Fruit fly (Drosophila melanogaster) whole organism, embryonic: ENCODE results near the gene Hecw.

Experiments used
- Asciz ChIP-seq: fragments of 200-800 bp; sonication (Bioruptor generic); optimal IDR thresholded peaks from 2 replicates; lab custom pipeline; 2017; ENCODE audit warnings: missing biosample characterization, mild to moderate bottlenecking, missing genetic modification characterization, missing genetic modification reagents
- Atf3 ChIP-seq: fragments of 200-800 bp; sonication (Bioruptor generic); optimal IDR thresholded peaks from 3 replicates; lab custom pipeline; 2016; ENCODE audit warnings: missing biosample characterization, missing genetic modification characterization
- B-H2 ChIP-seq: fragments of 200-800 bp; sonication (Bioruptor generic); optimal IDR thresholded peaks from 2 replicates; lab custom pipeline; 2018; ENCODE audit warnings: missing biosample characterization, mild to moderate bottlenecking, missing genetic modification characterization
- CG10959 ChIP-seq: fragments of 200-800 bp; sonication (Bioruptor generic); IDR thresholded peaks from 2 replicates; pipeline ENCODE4 v1.3.6; 2022; ENCODE audit warnings: missing biosample characterization, missing genetic modification characterization
- CG12659 ChIP-seq: fragments of 200-800 bp; sonication (Bioruptor generic); optimal IDR thresholded peaks from 3 replicates; lab custom pipeline; 2017; ENCODE audit warnings: mild to moderate bottlenecking, missing biosample characterization, missing genetic modification reagents, missing genetic modification characterization
- CG14710 ChIP-seq: fragments of 200-800 bp; sonication (Bioruptor generic); optimal IDR thresholded peaks from 3 replicates; lab custom pipeline; 2019; ENCODE audit warnings: missing biosample characterization, mild to moderate bottlenecking, missing genetic modification characterization, moderate library complexity
- CG14860 ChIP-seq: fragments of 200-800 bp; sonication (Bioruptor generic); IDR thresholded peaks from 3 replicates; pipeline ENCODE4 v1.3.6; 2022; ENCODE audit warnings: missing biosample characterization, missing genetic modification characterization; ENCODE audit not compliant: partially characterized antibody
- CG15073 ChIP-seq: fragments of 200-800 bp; sonication (Bioruptor generic); optimal IDR thresholded peaks from 2 replicates; lab custom pipeline; 2016; ENCODE audit warnings: missing biosample characterization, missing genetic modification characterization
- CG15269 ChIP-seq: fragments of 200-800 bp; sonication (Bioruptor generic); optimal IDR thresholded peaks from 2 replicates; lab custom pipeline; 2018; ENCODE audit warnings: missing biosample characterization, mild to moderate bottlenecking, missing genetic modification characterization, moderate library complexity
- CG1647 ChIP-seq: fragments of 200-800 bp; sonication (Bioruptor generic); optimal IDR thresholded peaks from 3 replicates; lab custom pipeline; 2016; ENCODE audit warnings: missing biosample characterization, missing genetic modification characterization
- CG18599 ChIP-seq: fragments of 200-800 bp; sonication (Bioruptor generic); optimal IDR thresholded peaks from 3 replicates; lab custom pipeline; 2017; ENCODE audit warnings: missing biosample characterization, missing genetic modification characterization, mild to moderate bottlenecking, moderate library complexity, missing genetic modification reagents
- CG2678 ChIP-seq: fragments of 200-800 bp; sonication (Bioruptor generic); optimal IDR thresholded peaks from 3 replicates; lab custom pipeline; 2019; ENCODE audit warnings: missing biosample characterization, mild to moderate bottlenecking, missing genetic modification characterization, moderate library complexity
- CG2875 ChIP-seq: fragments of 200-800 bp; sonication (Bioruptor generic); optimal IDR thresholded peaks from 2 replicates; lab custom pipeline; 2017; ENCODE audit warnings: missing biosample characterization, mild to moderate bottlenecking, missing genetic modification characterization, missing genetic modification reagents
- CG3065 ChIP-seq: fragments of 200-800 bp; sonication (Bioruptor generic); optimal IDR thresholded peaks from 2 replicates; lab custom pipeline; 2016; ENCODE audit warnings: missing biosample characterization, missing genetic modification characterization
- CG31224 ChIP-seq: fragments of 200-800 bp; sonication (Bioruptor generic); IDR thresholded peaks from 2 replicates; pipeline ENCODE4 v1.3.6; 2022; ENCODE audit warnings: missing biosample characterization, missing genetic modification characterization
- CG31365 ChIP-seq: fragments of 200-800 bp; sonication (Bioruptor generic); optimal IDR thresholded peaks from 2 replicates; lab custom pipeline; 2018; ENCODE audit warnings: missing biosample characterization, mild to moderate bottlenecking, missing genetic modification characterization
- CG3163 ChIP-seq: fragments of 200-800 bp; sonication (Bioruptor generic); optimal IDR thresholded peaks from 3 replicates; lab custom pipeline; 2016; ENCODE audit warnings: missing biosample characterization, missing genetic modification characterization
- CG34376 ChIP-seq: fragments of 200-800 bp; sonication (Bioruptor generic); optimal IDR thresholded peaks from 2 replicates; lab custom pipeline; 2018; ENCODE audit warnings: missing biosample characterization, mild to moderate bottlenecking, missing genetic modification characterization
- CG34422 ChIP-seq: fragments of 200-800 bp; sonication (Bioruptor generic); IDR thresholded peaks from 3 replicates; pipeline ENCODE4 v1.3.6; 2022; ENCODE audit warnings: missing biosample characterization, missing genetic modification characterization
- CG6689 ChIP-seq: fragments of 200-800 bp; sonication (Bioruptor generic); IDR thresholded peaks from 2 replicates; pipeline ENCODE4 v1.3.6; 2022; ENCODE audit warnings: missing biosample characterization, missing genetic modification characterization
- CG9797 ChIP-seq: fragments of 200-800 bp; sonication (Bioruptor generic); optimal IDR thresholded peaks from 3 replicates; lab custom pipeline; 2018; ENCODE audit warnings: missing biosample characterization, mild to moderate bottlenecking, missing genetic modification characterization
- CG9932 ChIP-seq: fragments of 200-800 bp; sonication (Bioruptor generic); IDR thresholded peaks from 2 replicates; pipeline ENCODE4 v1.3.6; 2022; ENCODE audit warnings: missing biosample characterization, missing genetic modification characterization
- Dll ChIP-seq: fragments of 200-800 bp; sonication (Bioruptor generic); IDR thresholded peaks from 4 replicates; pipeline ENCODE4 v1.3.6; 2022; ENCODE audit warnings: missing biosample characterization, missing genetic modification characterization; ENCODE audit not compliant: partially characterized antibody
- Eip74EF ChIP-seq, 2 experiments: fragments of 200-800 bp in 1 of 2; fragments of >200 bp in 1 of 2; sonication (Bioruptor generic) in 1 of 2; optimal IDR thresholded peaks; 2 replicates each; lab custom pipeline; 2017 to 2019; ENCODE audit warnings: missing biosample characterization in 2 of 2, missing genetic modification characterization in 2 of 2, mild to moderate bottlenecking in 1 of 2, moderate library complexity in 1 of 2
- Gug ChIP-seq: fragments of 200-800 bp; sonication (Bioruptor generic); IDR thresholded peaks from 4 replicates; pipeline ENCODE4 v1.3.6; 2022; ENCODE audit warnings: missing biosample characterization, missing genetic modification characterization
- H15 ChIP-seq: fragments of 200-800 bp; sonication (Bioruptor generic); IDR thresholded peaks from 3 replicates; pipeline ENCODE4 v1.3.6; 2022; ENCODE audit warnings: missing biosample characterization, missing genetic modification characterization
- Hey ChIP-seq: fragments of 200-800 bp; sonication (Bioruptor generic); optimal IDR thresholded peaks from 3 replicates; lab custom pipeline; 2018; ENCODE audit warnings: missing biosample characterization, mild to moderate bottlenecking, missing genetic modification characterization
- HmgZ ChIP-seq: fragments of 200-800 bp; sonication (Bioruptor generic); optimal IDR thresholded peaks from 2 replicates; lab custom pipeline; 2018; ENCODE audit warnings: missing biosample characterization, mild to moderate bottlenecking, missing genetic modification characterization
- Hr3 ChIP-seq: fragments of 200-800 bp; sonication (Bioruptor generic); optimal IDR thresholded peaks from 3 replicates; lab custom pipeline; 2016; ENCODE audit warnings: missing biosample characterization, missing genetic modification characterization
- Hr39 ChIP-seq: fragments of >200 bp; optimal IDR thresholded peaks from 2 replicates; lab custom pipeline; 2017
- MBD-R2 ChIP-seq: fragments of 200-800 bp; sonication (Bioruptor generic); IDR thresholded peaks from 2 replicates; pipeline ENCODE4 v1.3.6; 2022; ENCODE audit warnings: missing biosample characterization, missing genetic modification characterization
- Meics ChIP-seq: fragments of 200-800 bp; sonication (Bioruptor generic); optimal IDR thresholded peaks from 2 replicates; lab custom pipeline; 2017; ENCODE audit warnings: missing biosample characterization, mild to moderate bottlenecking, missing genetic modification characterization
- Myb ChIP-seq: fragments of 200-800 bp; sonication (Bioruptor generic); optimal IDR thresholded peaks from 2 replicates; lab custom pipeline; 2016; ENCODE audit warnings: missing biosample characterization, missing genetic modification characterization
- NC2β ChIP-seq: fragments of 200-800 bp; sonication (Bioruptor generic); optimal IDR thresholded peaks from 2 replicates; lab custom pipeline; 2016; ENCODE audit warnings: missing biosample characterization, missing genetic modification characterization
- NfI ChIP-seq: fragments of 200-800 bp; sonication (Bioruptor generic); optimal IDR thresholded peaks from 3 replicates; lab custom pipeline; 2018; ENCODE audit warnings: missing biosample characterization, mild to moderate bottlenecking, missing genetic modification characterization, moderate library complexity
- Six4 ChIP-seq: fragments of 200-800 bp; sonication (Bioruptor generic); optimal IDR thresholded peaks from 2 replicates; lab custom pipeline; 2016; ENCODE audit warnings: missing biosample characterization, missing genetic modification characterization
- Stat92E ChIP-seq, 3 experiments: fragments of >200 bp in 2 of 3; fragments of 200-800 bp in 1 of 3; sonication (Bioruptor generic) in 1 of 3; optimal IDR thresholded peaks; 2 replicates each; lab custom pipeline; 2017 to 2019; ENCODE audit warnings: missing biosample characterization in 3 of 3, missing genetic modification characterization in 3 of 3, mild to moderate bottlenecking in 1 of 3, moderate library complexity in 1 of 3
- ap ChIP-seq: fragments of 200-800 bp; sonication (Bioruptor generic); IDR thresholded peaks from 2 replicates; pipeline ENCODE4 v1.3.6; 2022; ENCODE audit warnings: missing biosample characterization, missing genetic modification characterization
- ase ChIP-seq: fragments of 200-800 bp; sonication (Bioruptor generic); IDR thresholded peaks from 3 replicates; pipeline ENCODE4 v1.3.6; 2022; ENCODE audit warnings: missing biosample characterization, missing genetic modification characterization
- br ChIP-seq: fragments of >200 bp; optimal IDR thresholded peaks from 2 replicates; lab custom pipeline; 2017
- bsh ChIP-seq, 2 experiments: fragments of 200-800 bp; sonication (Bioruptor generic); optimal IDR thresholded peaks; 2 replicates each; lab custom pipeline; 2017 to 2018; ENCODE audit warnings: mild to moderate bottlenecking in 2 of 2, missing biosample characterization in 2 of 2, missing genetic modification characterization in 2 of 2, moderate library complexity in 1 of 2
- ems ChIP-seq: fragments of 200-800 bp; sonication (Bioruptor generic); optimal IDR thresholded peaks from 3 replicates; lab custom pipeline; 2016; ENCODE audit warnings: missing biosample characterization, missing genetic modification characterization
- jumu ChIP-seq: fragments of 200-800 bp; sonication (Bioruptor generic); optimal IDR thresholded peaks from 3 replicates; lab custom pipeline; 2016; ENCODE audit warnings: missing biosample characterization, missing genetic modification characterization
- lola ChIP-seq, 3 experiments: fragments of >200 bp in 2 of 3; fragments of 200-800 bp in 1 of 3; sonication (Bioruptor generic) in 1 of 3; optimal IDR thresholded peaks; 2 replicates each; lab custom pipeline; 2017 to 2019; ENCODE audit warnings: missing biosample characterization in 3 of 3, missing genetic modification characterization in 3 of 3, mild to moderate bottlenecking in 1 of 3, moderate library complexity in 1 of 3
- odd ChIP-seq: fragments of 200-800 bp; sonication (Bioruptor generic); optimal IDR thresholded peaks from 2 replicates; lab custom pipeline; 2017; ENCODE audit warnings: missing biosample characterization, mild to moderate bottlenecking, missing genetic modification characterization
- pita ChIP-seq: fragments of 200-800 bp; sonication (Bioruptor generic); optimal IDR thresholded peaks from 2 replicates; lab custom pipeline; 2017; ENCODE audit warnings: missing biosample characterization, mild to moderate bottlenecking, missing genetic modification characterization
- pros ChIP-seq: fragments of 200-800 bp; sonication (Bioruptor generic); optimal IDR thresholded peaks from 3 replicates; lab custom pipeline; 2019; ENCODE audit warnings: missing biosample characterization, mild to moderate bottlenecking, missing genetic modification characterization, moderate library complexity
- salm ChIP-seq: fragments of 200-800 bp; sonication (Bioruptor generic); optimal IDR thresholded peaks from 2 replicates; lab custom pipeline; 2018; ENCODE audit warnings: missing biosample characterization, mild to moderate bottlenecking, missing genetic modification characterization
- sna ChIP-seq: fragments of 200-800 bp; sonication (Bioruptor generic); IDR thresholded peaks from 2 replicates; pipeline ENCODE4 v1.3.6; 2022; ENCODE audit warnings: missing biosample characterization, missing genetic modification characterization; ENCODE audit not compliant: partially characterized antibody
- vvl ChIP-seq: fragments of 200-800 bp; sonication (Bioruptor generic); IDR thresholded peaks from 2 replicates; pipeline ENCODE4 v1.3.6; 2022; ENCODE audit warnings: missing biosample characterization, missing genetic modification characterization
- wek ChIP-seq: fragments of 200-800 bp; sonication (Bioruptor generic); optimal IDR thresholded peaks from 3 replicates; lab custom pipeline; 2018; ENCODE audit warnings: missing biosample characterization, mild to moderate bottlenecking, missing genetic modification characterization, moderate library complexity
- zfh2 ChIP-seq: fragments of 200-800 bp; sonication (Bioruptor generic); optimal IDR thresholded peaks from 2 replicates; lab custom pipeline; 2016; ENCODE audit warnings: missing biosample characterization, missing genetic modification characterization

The Hecw gene

dm6 chrX:9644828-9645227 lies 36.1 kb downstream of the Hecw start (continued):
- TF ChIP-seq MBD-R2 (GFP tag; lab: Robert Waterston, UW) = no peak
- no peak for TF ChIP-seq pros
- TF ChIP-seq CG12659 (GFP tag; lab: Kevin White, UChicago) = no peak
- peak; percentile 33 for TF ChIP-seq wek (GFP tag; lab: Kevin White, UChicago)
- no peak for TF ChIP-seq CG9932 (GFP tag; lab: Robert Waterston, UW)
- no peak for TF ChIP-seq NC2β (GFP tag; lab: Kevin White, UChicago)
- peak; percentile 8 for TF ChIP-seq CG2875
- TF ChIP-seq CG3163 = no peak
- peak in 1 of 2 experiments; percentile 23 for TF ChIP-seq Eip74EF (GFP tag; optimal IDR thresholded peaks at IDR 0.05; lab: Kevin White, UChicago)
- TF ChIP-seq CG31224 (GFP tag; lab: Robert Waterston, UW) = no peak
- peak; percentile 9 for TF ChIP-seq Asciz (GFP tag; lab: Kevin White, UChicago)
- no peak for TF ChIP-seq CG3065 (GFP tag; lab: Kevin White, UChicago)
- no peak for TF ChIP-seq pita (GFP tag; lab: Kevin White, UChicago)
- TF ChIP-seq CG34422 = no peak
- no peak for TF ChIP-seq CG1647 (GFP tag; lab: Kevin White, UChicago)
- TF ChIP-seq CG10959 (GFP tag; lab: Robert Waterston, UW) = no peak
- no peak for TF ChIP-seq Stat92E (GFP tag; optimal IDR thresholded peaks at IDR 0.05; lab: Kevin White, UChicago)
- no peak for TF ChIP-seq HmgZ
- TF ChIP-seq zfh2 (GFP tag; lab: Kevin White, UChicago) = no peak
- no peak for TF ChIP-seq ems (GFP tag; lab: Kevin White, UChicago)
- TF ChIP-seq CG2678 (tag; lab: Kevin White, UChicago) = peak; percentile 1
- no peak for TF ChIP-seq CG18599 (GFP tag; lab: Kevin White, UChicago)
- no peak for TF ChIP-seq Hey (tag; lab: Kevin White, UChicago)
- TF ChIP-seq Hr3 (GFP tag; lab: Kevin White, UChicago) = no peak
- TF ChIP-seq ase (GFP tag; lab: Robert Waterston, UW) = no peak
- no peak for TF ChIP-seq CG14860 (GFP tag; lab: Robert Waterston, UW)
- no peak for TF ChIP-seq B-H2
- no peak for TF ChIP-seq CG34376 (GFP tag; lab: Kevin White, UChicago)
- TF ChIP-seq CG6689 = no peak
- no peak for TF ChIP-seq salm (tag; lab: Kevin White, UChicago)
- TF ChIP-seq Six4 (GFP tag; lab: Kevin White, UChicago) = no peak
- TF ChIP-seq bsh (GFP tag; optimal IDR thresholded peaks at IDR 0.05; lab: Kevin White, UChicago) = peak in 1 of 2 experiments; percentile 46
- TF ChIP-seq ap (GFP tag; lab: Robert Waterston, UW) = no peak
- TF ChIP-seq Atf3 (GFP tag; lab: Kevin White, UChicago) = no peak
- no peak for TF ChIP-seq NfI
- TF ChIP-seq CG9797 (GFP tag; lab: Kevin White, UChicago) = no peak
- no peak for TF ChIP-seq CG14710
- no peak for TF ChIP-seq Gug
- no peak for TF ChIP-seq Hr39
- no peak for TF ChIP-seq vvl (GFP tag; lab: Robert Waterston, UW)
- TF ChIP-seq Myb (GFP tag; lab: Kevin White, UChicago) = no peak
- no peak for TF ChIP-seq CG15073 (GFP tag; lab: Kevin White, UChicago)
- TF ChIP-seq sna (GFP tag; lab: Robert Waterston, UW) = no peak
- TF ChIP-seq Dll = no peak
- no peak for TF ChIP-seq odd (GFP tag; lab: Kevin White, UChicago)
- no peak for TF ChIP-seq lola (GFP tag; optimal IDR thresholded peaks at IDR 0.05; lab: Kevin White, UChicago)
- no peak for TF ChIP-seq H15
- no peak for TF ChIP-seq CG15269 (tag; lab: Kevin White, UChicago)
- no peak for TF ChIP-seq Meics (GFP tag; lab: Kevin White, UChicago)
- no peak for TF ChIP-seq jumu
- TF ChIP-seq br (lab: Kevin White, UChicago) = no peak
- no peak for TF ChIP-seq CG31365 (tag; lab: Kevin White, UChicago)
